Worm (Caenorhabditis elegans): ENCODE data around the gene F55H2.7.

F55H2.7 gene

ce11 chrIII:9542280-9542679, 26.2 kb upstream of the F55H2.7 start, which contains the start of gene mut-7:
TSS of gene mut-7 (minus strand) at chrIII:9542380.
- no peak for TF ChIP-seq alr-1 (tag; optimal IDR thresholded peaks at IDR 0.05)

ce11 chrIII:9538655-9539155, 22.7 kb upstream of the F55H2.7 start, which contains the start of gene ZK1098.3:
TSS of gene ZK1098.3 (minus strand) at chrIII:9538705.
- TF ChIP-seq lin-13 (GFP tag; optimal IDR thresholded peaks at IDR 0.05) (peak; percentile 16), C34F6.9 (tag; optimal IDR thresholded peaks at IDR 0.05) (peak; percentile 65), unc-55 (GFP tag; optimal IDR thresholded peaks at IDR 0.05) (peak; percentile 51), skn-1 (tag; optimal IDR thresholded peaks at IDR 0.05) (no peak), alr-1 (tag; optimal IDR thresholded peaks at IDR 0.05) (no peak), lsy-2 (tag; optimal IDR thresholded peaks at IDR 0.05) (peak in 1 of 2 experiments; percentile 60)

ce11 chrIII:9528824-9529223, 12.8 kb upstream of the F55H2.7 start, which contains the start of gene ZK1098.2:
TSS of gene ZK1098.2 (plus strand) at chrIII:9529159.
- peak; percentile 31 for TF ChIP-seq unc-55 (GFP tag; optimal IDR thresholded peaks at IDR 0.05)
- peak; percentile 60 for TF ChIP-seq crh-2 (tag; optimal IDR thresholded peaks at IDR 0.05)
- no peak for TF ChIP-seq sma-9 (GFP tag; optimal IDR thresholded peaks at IDR 0.05)
- TF ChIP-seq sma-9 (tag; optimal IDR thresholded peaks at IDR 0.05): no peak
- TF ChIP-seq ama-1 (optimal IDR thresholded peaks at IDR 0.05): no peak
- no peak for TF ChIP-seq lin-13 (GFP tag; optimal IDR thresholded peaks at IDR 0.05)
- peak; percentile 48 for TF ChIP-seq C34F6.9 (tag; optimal IDR thresholded peaks at IDR 0.05)
- no peak for TF ChIP-seq nhr-237 (tag; optimal IDR thresholded peaks at IDR 0.05)
- no peak for TF ChIP-seq aly-2 (tag; optimal IDR thresholded peaks at IDR 0.05)
- no peak for TF ChIP-seq snpc-4 (tag; optimal IDR thresholded peaks at IDR 0.05)
- TF ChIP-seq mbf-1 (tag; optimal IDR thresholded peaks at IDR 0.05): no peak
- TF ChIP-seq lsy-2 (tag; optimal IDR thresholded peaks at IDR 0.05): peak in 1 of 2 experiments; percentile 56
- TF ChIP-seq egl-27 (tag; optimal IDR thresholded peaks at IDR 0.05): no peak
- no peak for TF ChIP-seq mab-5 (tag; optimal IDR thresholded peaks at IDR 0.05)
- no peak for TF ChIP-seq gmeb-1 (tag; optimal IDR thresholded peaks at IDR 0.05)
- TF ChIP-seq nhr-129 (tag; optimal IDR thresholded peaks at IDR 0.05): no peak
- no peak for TF ChIP-seq ceh-16 (tag; optimal IDR thresholded peaks at IDR 0.05)

ce11 chrIII:9526851-9527250, 10.8 kb upstream of the F55H2.7 start, which contains the start of gene ZK1098.6:
TSS of gene ZK1098.6 (plus strand) at chrIII:9527151.
- TF ChIP-seq gmeb-1 (tag; optimal IDR thresholded peaks at IDR 0.05) (no peak), nhr-77 (tag; optimal IDR thresholded peaks at IDR 0.05) (no peak), zag-1 (tag; optimal IDR thresholded peaks at IDR 0.05) (no peak), ztf-1 (GFP tag; conservative IDR thresholded peaks at IDR 0.05) (no peak), unc-39 (tag; optimal IDR thresholded peaks at IDR 0.05) (no peak)

ce11 chrIII:9525252-9525651, 9.2 kb upstream of the F55H2.7 start, which contains the start of gene trpp-3:
TSS of gene trpp-3 (plus strand) at chrIII:9525552.
- TF ChIP-seq nhr-77 (tag; optimal IDR thresholded peaks at IDR 0.05) (no peak), unc-39 (tag; optimal IDR thresholded peaks at IDR 0.05) (no peak), alr-1 (tag; optimal IDR thresholded peaks at IDR 0.05) (no peak), sma-3 (GFP tag; optimal IDR thresholded peaks at IDR 0.05) (no peak), lin-39 (tag; optimal IDR thresholded peaks at IDR 0.05) (no peak), ZK546.5 (tag; optimal IDR thresholded peaks at IDR 0.05) (no peak), F13H6.1 (tag; optimal IDR thresholded peaks at IDR 0.05) (no peak), dmd-4 (tag; optimal IDR thresholded peaks at IDR 0.05) (no peak), sma-9 (GFP tag; optimal IDR thresholded peaks at IDR 0.05) (no peak), sma-9 (tag; optimal IDR thresholded peaks at IDR 0.05) (no peak), ztf-4 (tag; optimal IDR thresholded peaks at IDR 0.05) (no peak)

ce11 chrIII:9523581-9523980, 7.5 kb upstream of the F55H2.7 start, which contains the start of gene mrps-23:
TSS of gene mrps-23 (minus strand) at chrIII:9523672.
- TF ChIP-seq nhr-12 (tag; optimal IDR thresholded peaks at IDR 0.05) (no peak), unc-55 (GFP tag; optimal IDR thresholded peaks at IDR 0.05) (peak; percentile 24), R02D3.7 (tag; optimal IDR thresholded peaks at IDR 0.05) (no peak), crh-2 (tag; optimal IDR thresholded peaks at IDR 0.05) (no peak), unc-39 (tag; optimal IDR thresholded peaks at IDR 0.05) (no peak), nhr-10 (tag; optimal IDR thresholded peaks at IDR 0.05) (no peak), blmp-1 (tag; optimal IDR thresholded peaks at IDR 0.05; ENCODE audit: insufficient read depth) (no peak), ZK546.5 (tag; optimal IDR thresholded peaks at IDR 0.05) (no peak), ztf-4 (tag; optimal IDR thresholded peaks at IDR 0.05) (no peak), nhr-25 (tag; optimal IDR thresholded peaks at IDR 0.05) (peak; percentile 14), lsy-2 (tag; optimal IDR thresholded peaks at IDR 0.05) (peak in 1 of 2 experiments; percentile 31), skn-1 (tag; optimal IDR thresholded peaks at IDR 0.05) (no peak)

Measured in whole organism, L2 larva.